Worm (Caenorhabditis elegans) whole organism, midembryonic: ENCODE data around the gene Y2H9A.6.

ENCODE experiments used
- T22C8.4 ChIP-seq: fragments of 200-800 bp; sonication (Bioruptor generic); IDR thresholded peaks from 2 replicates; pipeline ENCODE4 v1.3.6; 2022; ENCODE audit warnings: missing genetic modification characterization, missing compliant biosample characterization
- cog-1 ChIP-seq: sonication (generic microtip); optimal IDR thresholded peaks from 2 replicates; lab custom pipeline; 2016; ENCODE audit warnings: missing genetic modification characterization, missing compliant biosample characterization
- flt-1 ChIP-seq: fragments of 200-800 bp; sonication (Bioruptor generic); IDR thresholded peaks from 2 replicates; pipeline ENCODE4 v1.3.6; 2022; ENCODE audit warnings: missing genetic modification characterization, missing compliant biosample characterization
- ref-1 ChIP-seq: fragments of 200-800 bp; sonication (Bioruptor generic); conservative IDR thresholded peaks from 2 replicates; pipeline ENCODE4 v1.3.6; 2022; ENCODE audit warnings: missing genetic modification reagents, missing genetic modification characterization, missing compliant biosample characterization
- tab-1 ChIP-seq: fragments of 200-800 bp; sonication (Bioruptor generic); IDR thresholded peaks from 2 replicates; pipeline ENCODE4 v1.3.6; 2022; ENCODE audit warnings: missing genetic modification characterization, missing compliant biosample characterization
- ztf-29 ChIP-seq: fragments of 200-800 bp; sonication (Bioruptor generic); IDR thresholded peaks from 2 replicates; pipeline ENCODE4 v1.3.6; 2022; ENCODE audit warnings: missing genetic modification reagents, missing genetic modification characterization, missing compliant biosample characterization

DNA sequence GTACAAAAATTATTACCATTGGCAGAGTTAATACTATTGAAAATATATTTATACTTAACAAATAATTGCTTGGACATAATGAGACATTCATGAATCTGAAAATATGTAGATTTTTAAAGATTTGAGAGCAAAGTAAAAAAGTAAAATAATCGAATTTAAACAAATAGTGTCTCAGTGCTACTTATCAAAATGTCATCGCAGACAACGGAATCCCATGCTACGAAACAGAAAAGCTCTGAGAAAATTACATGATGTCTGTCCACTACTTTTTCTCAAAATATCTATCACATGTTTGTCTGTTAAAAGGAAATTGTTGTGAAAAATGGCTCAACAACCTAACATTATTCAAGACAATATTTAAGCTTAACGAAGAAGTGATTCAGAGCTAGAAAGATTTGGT is 40.7 kb downstream of the Y2H9A.6 start, which contains the start of gene T10G3.4:
- TF ChIP-seq cog-1 (no peak), flt-1 (no peak), ref-1 (no peak), tab-1 (no peak), ztf-29 (GFP tag; lab: Robert Waterston, UW) (no peak), T22C8.4 (GFP tag; lab: Robert Waterston, UW) (no peak)
